Worm (Caenorhabditis elegans) whole organism, early embryonic: ENCODE measurements around the gene egl-13.

Source experiments
- ama-1 ChIP-seq: fragments of 150-350 bp; optimal IDR thresholded peaks from 2 replicates; lab custom pipeline; 2014
- flt-1 ChIP-seq: fragments of 200-800 bp; sonication (Bioruptor generic); IDR thresholded peaks from 2 replicates; pipeline ENCODE4 v1.3.6; 2022; ENCODE audit warnings: missing genetic modification characterization, missing compliant biosample characterization
- hmg-4 ChIP-seq: fragments of 200-800 bp; sonication (Bioruptor generic); optimal IDR thresholded peaks from 2 replicates; lab custom pipeline; 2018; ENCODE audit warnings: mild to moderate bottlenecking, missing genetic modification characterization, missing compliant biosample characterization

ce11 chrX:5661179-5661578 is 2.5 kb upstream of the egl-13 start:
- no peak for TF ChIP-seq flt-1 (GFP tag; lab: Robert Waterston, UW)
- no peak for TF ChIP-seq hmg-4 (GFP tag; lab: Kevin White, UChicago)
- TF ChIP-seq ama-1 (lab: Kevin White, UChicago): no peak
